Worm (Caenorhabditis elegans): ENCODE data around the gene F25G6.8.
A peak's percentile ranks its signal among the peaks of the same experiment; 100 is the strongest.
"Not testable (repeated sequence)": the region's sequence is repeated elsewhere in the genome, so short reads cannot be mapped to it uniquely, and the experiment has no call there.

F25G6.8 gene

ce11 chrV:8537031-8537430, 27.9 kb downstream of the F25G6.8 start, which contains the start of gene otpl-4:
TSS of gene otpl-4 (plus strand) at chrV:8537331.
- TF ChIP-seq sox-2 (GFP tag; IDR thresholded peaks at IDR 0.05) (no peak), ceh-34 (tag; optimal IDR thresholded peaks at IDR 0.05) (no peak), ceh-24 (tag; optimal IDR thresholded peaks at IDR 0.05) (no peak), nhr-11 (tag; optimal IDR thresholded peaks at IDR 0.05) (no peak), ztf-16 (tag; optimal IDR thresholded peaks at IDR 0.05) (no peak), pha-2 (tag; optimal IDR thresholded peaks at IDR 0.05) (no peak), unc-42 (tag; optimal IDR thresholded peaks at IDR 0.05) (no peak), ceh-31 (tag; optimal IDR thresholded peaks at IDR 0.05) (no peak)

DNA sequence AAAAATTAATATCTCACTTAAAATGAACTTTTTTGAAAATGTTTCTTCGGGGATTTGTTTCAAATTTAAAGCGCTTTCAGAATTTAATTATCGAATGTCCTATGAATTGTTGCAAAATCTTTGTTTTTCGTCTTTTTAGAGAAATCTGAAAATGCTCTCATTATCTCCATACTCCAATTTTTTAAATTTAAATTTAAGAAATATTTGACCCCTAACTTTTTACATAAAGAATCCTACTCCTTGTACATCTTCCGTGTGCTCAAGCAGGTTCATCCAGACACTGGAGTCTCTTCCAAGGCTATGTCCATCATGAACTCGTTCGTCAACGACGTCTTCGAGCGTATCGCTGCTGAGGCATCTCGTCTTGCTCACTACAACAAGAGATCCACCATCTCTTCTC, 28.8 kb downstream of the F25G6.8 start, which contains the start of gene his-39:
Gene his-39 (plus strand): TSS at position 301 of the 400 bp plus-strand sequence.
- no peak for TF ChIP-seq hlh-6 (tag; optimal IDR thresholded peaks at IDR 0.05)

ce11 chrV:8534534-8535283, 30.3 kb downstream of the F25G6.8 start, which contains the start of the genes his-6 and his-5:
TSS of gene his-6 (minus strand) at chrV:8534977.
TSS of gene his-5 (plus strand) at chrV:8535214.
- peak; percentile 52 for TF ChIP-seq ceh-31 (tag; optimal IDR thresholded peaks at IDR 0.05)
- TF ChIP-seq ref-2 (tag; optimal IDR thresholded peaks at IDR 0.05), result peak; percentile 51
- peak; percentile 61 for TF ChIP-seq unc-3 (GFP tag; conservative IDR thresholded peaks at IDR 0.05)
- TF ChIP-seq unc-3 (tag; optimal IDR thresholded peaks at IDR 0.05), result not testable (repeated sequence)
- peak; percentile 30 for TF ChIP-seq sox-2 (GFP tag; IDR thresholded peaks at IDR 0.05)

- no peak for TF ChIP-seq ceh-31 (tag; optimal IDR thresholded peaks at IDR 0.05)
- TF ChIP-seq rnt-1 (tag; optimal IDR thresholded peaks at IDR 0.05), result no peak
- TF ChIP-seq hlh-30 (tag; optimal IDR thresholded peaks at IDR 0.05; ENCODE audit: insufficient read depth), result no peak
- TF ChIP-seq ceh-19 (GFP tag; optimal IDR thresholded peaks at IDR 0.05), result no peak
- no peak for TF ChIP-seq lin-11 (tag; optimal IDR thresholded peaks at IDR 0.05)
- no peak for TF ChIP-seq pax-1 (tag; optimal IDR thresholded peaks at IDR 0.05)
- TF ChIP-seq dmd-4 (tag; optimal IDR thresholded peaks at IDR 0.05; ENCODE audit: borderline replicate concordance), result no peak
- no peak for TF ChIP-seq pqm-1 (tag; optimal IDR thresholded peaks at IDR 0.05)
- no peak for TF ChIP-seq ceh-34 (tag; optimal IDR thresholded peaks at IDR 0.05)
- TF ChIP-seq syd-9 (tag; optimal IDR thresholded peaks at IDR 0.05), result no peak
- no peak for TF ChIP-seq elt-2 (tag; optimal IDR thresholded peaks at IDR 0.05)
- no peak for TF ChIP-seq sox-2 (GFP tag; IDR thresholded peaks at IDR 0.05)
- no peak for TF ChIP-seq unc-86 (tag; optimal IDR thresholded peaks at IDR 0.05)
- TF ChIP-seq K09A11.1 (tag; optimal IDR thresholded peaks at IDR 0.05; ENCODE audit: insufficient read depth), result no peak
- no peak for TF ChIP-seq madf-2 (tag; optimal IDR thresholded peaks at IDR 0.05)
- no peak for TF ChIP-seq mec-3 (tag; optimal IDR thresholded peaks at IDR 0.05; ENCODE audit: borderline replicate concordance)
- no peak for TF ChIP-seq ref-2 (tag; optimal IDR thresholded peaks at IDR 0.05)
Observed at ce11 chrV:8533916-8534315, 31.1 kb downstream of the F25G6.8 start.

DNA sequence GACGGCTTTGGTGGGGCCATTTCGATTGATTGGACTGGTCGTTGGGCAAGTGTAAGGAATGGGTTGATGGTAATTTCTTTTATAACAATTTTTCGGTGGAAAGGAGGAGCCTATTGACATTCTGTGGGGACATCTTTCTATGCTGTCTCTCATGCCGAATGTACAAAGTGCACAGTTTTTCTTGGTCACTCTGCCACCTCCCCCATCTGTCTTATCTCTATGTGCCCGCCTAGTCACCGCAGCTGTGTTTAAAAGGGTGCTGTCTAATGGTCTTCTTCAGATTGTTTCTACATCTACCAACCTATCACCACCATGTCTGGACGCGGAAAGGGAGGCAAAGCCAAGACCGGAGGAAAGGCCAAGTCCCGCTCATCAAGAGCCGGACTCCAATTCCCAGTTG, 31.9 kb downstream of the F25G6.8 start, which contains the start of the genes his-8 and his-7:
Gene his-8 (minus strand): TSS at position 20 of the 400 bp plus-strand sequence.
Gene his-7 (plus strand): TSS at position 313 of the 400 bp plus-strand sequence.
- not testable (repeated sequence) for TF ChIP-seq ztf-16, hlh-8, nhr-11 (tag; optimal IDR thresholded peaks at IDR 0.05)

ce11 chrV:8529219-8529618, 35.8 kb downstream of the F25G6.8 start, which contains the start of gene otpl-5:
TSS of gene otpl-5 (plus strand) at chrV:8529519.
- no peak for TF ChIP-seq ceh-18 (tag; optimal IDR thresholded peaks at IDR 0.05)
- no peak for TF ChIP-seq fax-1 (tag; optimal IDR thresholded peaks at IDR 0.05)
- no peak for TF ChIP-seq ceh-31 (tag; optimal IDR thresholded peaks at IDR 0.05)
- TF ChIP-seq pros-1 (tag; optimal IDR thresholded peaks at IDR 0.05), result no peak
- no peak for TF ChIP-seq fkh-10 (GFP tag; optimal IDR thresholded peaks at IDR 0.05)
- TF ChIP-seq pag-3 (tag; optimal IDR thresholded peaks at IDR 0.05; ENCODE audit: borderline replicate concordance), result no peak
- TF ChIP-seq rnt-1 (tag; optimal IDR thresholded peaks at IDR 0.05), result no peak
- TF ChIP-seq sdc-2 (tag; optimal IDR thresholded peaks at IDR 0.05), result no peak
- TF ChIP-seq dve-1 (tag; optimal IDR thresholded peaks at IDR 0.05), result no peak
- no peak for TF ChIP-seq pat-9 (tag; optimal IDR thresholded peaks at IDR 0.05)
- no peak for TF ChIP-seq pha-4 (tag; optimal IDR thresholded peaks at IDR 0.05)
- no peak for TF ChIP-seq fkh-6 (tag; optimal IDR thresholded peaks at IDR 0.05)
